Worm (Caenorhabditis elegans) whole organism, L4 larva: Measurements from ENCODE around the gene M03B6.4.

Source experiments
- F10B5.3 ChIP-seq: sonication (generic microtip); optimal IDR thresholded peaks from 2 replicates; lab custom pipeline; 2016; ENCODE audit warnings: mild to moderate bottlenecking, missing genetic modification characterization, missing compliant biosample characterization
- F26F4.8 ChIP-seq: fragments of 200-800 bp; sonication (Bioruptor generic); conservative IDR thresholded peaks from 2 replicates; pipeline ENCODE4 v1.3.6; 2022; ENCODE audit warnings: missing genetic modification characterization, missing compliant biosample characterization
- F37D6.2 ChIP-seq: sonication (generic microtip); optimal IDR thresholded peaks from 2 replicates; lab custom pipeline; 2016; ENCODE audit warnings: mild to moderate bottlenecking, missing genetic modification characterization, missing compliant biosample characterization
- R02D3.7 ChIP-seq: fragments of 150-350 bp; sonication (generic microtip); optimal IDR thresholded peaks from 3 replicates; lab custom pipeline; 2014; ENCODE audit warnings: missing biosample characterization, missing genetic modification characterization
- Y5F2A.4 ChIP-seq: fragments of 200-800 bp; sonication (Bioruptor generic); optimal IDR thresholded peaks from 2 replicates; lab custom pipeline; 2018; ENCODE audit warnings: mild to moderate bottlenecking, missing genetic modification characterization, missing compliant biosample characterization
- Y75B8A.6 ChIP-seq: fragments of 200-800 bp; sonication (Bioruptor generic); IDR thresholded peaks from 2 replicates; pipeline ENCODE4 v1.3.6; 2022; ENCODE audit warnings: missing genetic modification reagents, missing genetic modification characterization, missing compliant biosample characterization
- aha-1 ChIP-seq: fragments of 150-350 bp; peaks from one replicate; lab custom pipeline; 2014; ENCODE audit warnings: missing biosample characterization, missing genetic modification characterization
- ceh-32 ChIP-seq: sonication (generic microtip); optimal IDR thresholded peaks from 2 replicates; lab custom pipeline; 2016; ENCODE audit warnings: mild to moderate bottlenecking, missing genetic modification characterization, missing compliant biosample characterization; ENCODE audit not compliant: poor library complexity
- ceh-62 ChIP-seq: sonication (generic microtip); optimal IDR thresholded peaks from 2 replicates; lab custom pipeline; 2017; ENCODE audit warnings: missing biosample characterization, missing genetic modification characterization
- ceh-82 ChIP-seq: sonication (generic microtip); optimal IDR thresholded peaks from 2 replicates; lab custom pipeline; 2017; ENCODE audit warnings: missing biosample characterization, missing genetic modification characterization
- ces-1 ChIP-seq: fragments of 150-350 bp; sonication (generic microtip); optimal IDR thresholded peaks from 4 replicates; lab custom pipeline; 2014; ENCODE audit warnings: missing biosample characterization, missing genetic modification reagents, missing genetic modification characterization
- cey-2 ChIP-seq: sonication (generic microtip); optimal IDR thresholded peaks from 3 replicates; lab custom pipeline; 2017; ENCODE audit warnings: missing genetic modification characterization, mild to moderate bottlenecking, missing compliant biosample characterization, antibody characterized with exemption, borderline replicate concordance; ENCODE audit not compliant: insufficient read depth
- dpl-1 ChIP-seq: fragments of 150-350 bp; optimal IDR thresholded peaks from 2 replicates; lab custom pipeline; 2014; ENCODE audit warnings: missing biosample characterization, missing genetic modification reagents, missing genetic modification characterization
- egl-27 ChIP-seq: sonication (generic microtip); optimal IDR thresholded peaks from 3 replicates; lab custom pipeline; 2017; ENCODE audit warnings: missing biosample characterization, missing genetic modification reagents, missing genetic modification characterization
- gei-8 ChIP-seq: fragments of 200-800 bp; sonication (Bioruptor generic); optimal IDR thresholded peaks from 2 replicates; lab custom pipeline; 2018; ENCODE audit warnings: mild to moderate bottlenecking, missing genetic modification characterization, missing compliant biosample characterization
- hif-1 ChIP-seq, 2 experiments: sonication (generic microtip); optimal IDR thresholded peaks; 2 replicates each; lab custom pipeline; 2016 to 2017; ENCODE audit warnings: missing compliant biosample characterization in 2 of 2, missing genetic modification characterization in 2 of 2, missing genetic modification reagents in 2 of 2, missing genotype in 2 of 2, mild to moderate bottlenecking in 1 of 2
- lim-7 ChIP-seq: fragments of 200-800 bp; sonication (Bioruptor generic); IDR thresholded peaks from 2 replicates; pipeline ENCODE4 v1.3.6; 2022; ENCODE audit warnings: missing genetic modification characterization, missing compliant biosample characterization
- lin-38 ChIP-seq: fragments of 200-800 bp; sonication (Bioruptor generic); IDR thresholded peaks from 2 replicates; pipeline ENCODE4 v1.3.6; 2022; ENCODE audit warnings: missing genetic modification reagents, missing genetic modification characterization, missing compliant biosample characterization
- lir-3 ChIP-seq: sonication (generic microtip); optimal IDR thresholded peaks from 2 replicates; lab custom pipeline; 2016; ENCODE audit warnings: mild to moderate bottlenecking, missing genetic modification characterization, missing compliant biosample characterization
- madf-9 ChIP-seq: fragments of 200-800 bp; sonication (Bioruptor generic); conservative IDR thresholded peaks from 2 replicates; pipeline ENCODE4 v1.3.6; 2022; ENCODE audit warnings: missing genetic modification reagents, missing genetic modification characterization, missing compliant biosample characterization
- mxl-2 ChIP-seq: fragments of 200-800 bp; sonication (Bioruptor generic); conservative IDR thresholded peaks from 2 replicates; pipeline ENCODE4 v1.3.6; 2022; ENCODE audit warnings: missing genetic modification reagents, missing genetic modification characterization, missing compliant biosample characterization
- mxl-3 ChIP-seq: fragments of 200-800 bp; sonication (Bioruptor generic); optimal IDR thresholded peaks from 2 replicates; lab custom pipeline; 2018; ENCODE audit warnings: mild to moderate bottlenecking, missing genetic modification characterization, missing compliant biosample characterization
- nhr-42 ChIP-seq: fragments of 200-800 bp; sonication (Bioruptor generic); IDR thresholded peaks from 2 replicates; pipeline ENCODE4 v1.3.6; 2022; ENCODE audit warnings: missing genetic modification characterization, missing compliant biosample characterization
- nhr-48 ChIP-seq: sonication (generic microtip); optimal IDR thresholded peaks from 2 replicates; lab custom pipeline; 2016; ENCODE audit warnings: mild to moderate bottlenecking, missing genetic modification characterization, missing compliant biosample characterization
- nhr-6 ChIP-seq: fragments of 150-350 bp; optimal IDR thresholded peaks from 2 replicates; lab custom pipeline; 2014; ENCODE audit warnings: missing biosample characterization, missing genetic modification characterization
- nhr-77 ChIP-seq: fragments of 150-350 bp; optimal IDR thresholded peaks from 2 replicates; lab custom pipeline; 2014; ENCODE audit warnings: missing biosample characterization, missing genetic modification characterization
- pqm-1 ChIP-seq: sonication (generic microtip); optimal IDR thresholded peaks from 2 replicates; lab custom pipeline; 2017; ENCODE audit warnings: missing biosample characterization, missing genetic modification characterization
- saeg-2 ChIP-seq: fragments of 200-800 bp; sonication (Bioruptor generic); IDR thresholded peaks from 2 replicates; pipeline ENCODE4 v1.3.6; 2022; ENCODE audit warnings: missing genetic modification reagents, missing genetic modification characterization, missing compliant biosample characterization
- sdz-12 ChIP-seq: fragments of 200-800 bp; sonication (Bioruptor generic); optimal IDR thresholded peaks from 2 replicates; lab custom pipeline; 2018; ENCODE audit warnings: mild to moderate bottlenecking, missing genetic modification characterization, missing compliant biosample characterization
- skn-1 ChIP-seq: fragments of 150-350 bp; optimal IDR thresholded peaks from 2 replicates; lab custom pipeline; 2014; ENCODE audit warnings: missing biosample characterization, missing genetic modification characterization
- snpc-1.2 ChIP-seq: fragments of 200-800 bp; sonication (Bioruptor generic); IDR thresholded peaks from 2 replicates; pipeline ENCODE4 v1.3.6; 2022; ENCODE audit warnings: missing genetic modification reagents, missing genetic modification characterization, missing compliant biosample characterization
- unc-62 ChIP-seq, 3 experiments: fragments of 150-350 bp in 1 of 3; sonication (generic microtip); optimal IDR thresholded peaks in 2 of 3; peaks in 1 of 3; 1 replicate in 1 of 3; 2 replicates in 2 of 3; lab custom pipeline; 2014 to 2017; ENCODE audit warnings: missing biosample characterization in 3 of 3, missing genetic modification characterization in 3 of 3, missing genetic modification reagents in 3 of 3, missing genotype in 1 of 3
- zfp-2 ChIP-seq: sonication (generic microtip); optimal IDR thresholded peaks from 2 replicates; lab custom pipeline; 2016; ENCODE audit warnings: mild to moderate bottlenecking, missing genetic modification characterization, missing compliant biosample characterization
- zip-2 ChIP-seq: fragments of 150-350 bp; optimal IDR thresholded peaks from 2 replicates; lab custom pipeline; 2014; ENCODE audit warnings: missing biosample characterization, missing genetic modification characterization

M03B6.4 gene

ce11 chrX:13893256-13893655 is 34.6 kb downstream of the M03B6.4 start, which contains the start of gene sra-37:
sra-37 (minus strand) TSS chrX:13893356.
- TF ChIP-seq egl-27 (tag; lab: Kevin White, UChicago) (no peak), skn-1 (tag; lab: Kevin White, UChicago) (no peak), nhr-77 (tag; lab: Kevin White, UChicago) (no peak), ceh-62 (tag; lab: Kevin White, UChicago) (no peak)
- TF ChIP-seq, all 104 proteins: peak for 0

ce11 chrX:13900047-13900446 is 41.4 kb downstream of the M03B6.4 start, which contains the start of gene sra-38:
sra-38 (minus strand) TSS chrX:13900147.
- TF ChIP-seq F10B5.3 (tag; lab: Kevin White, UChicago) (no peak), ceh-62 (tag; lab: Kevin White, UChicago) (no peak), unc-62 (GFP tag; optimal IDR thresholded peaks at IDR 0.05 in 1 of 2; lab: Kevin White, UChicago) (no peak), unc-62 (tag; optimal IDR thresholded peaks at IDR 0.05; lab: Kevin White, UChicago) (no peak), nhr-6 (tag; lab: Kevin White, UChicago) (no peak), cey-2 (tag; lab: Kevin White, UChicago) (no peak), Y75B8A.6 (no peak), F26F4.8 (no peak), madf-9 (GFP tag; lab: Robert Waterston, UW) (no peak), lin-38 (GFP tag; lab: Robert Waterston, UW) (no peak)

ce11 chrX:13903328-13903727 is 44.7 kb downstream of the M03B6.4 start, which contains the start of gene sra-39:
sra-39 (minus strand) TSS chrX:13903428.
- TF ChIP-seq ceh-82 (tag; lab: Kevin White, UChicago) (no peak), nhr-48 (tag; lab: Kevin White, UChicago) (no peak), lir-3 (tag; lab: Kevin White, UChicago) (no peak), snpc-1.2 (GFP tag; lab: Robert Waterston, UW) (no peak), R02D3.7 (tag; lab: Kevin White, UChicago) (no peak), saeg-2 (no peak), zip-2 (no peak), lim-7 (no peak), mxl-2 (GFP tag; lab: Robert Waterston, UW) (no peak), mxl-3 (GFP tag; lab: Kevin White, UChicago) (no peak), sdz-12 (GFP tag; lab: Kevin White, UChicago) (no peak), nhr-42 (no peak), ceh-32 (tag; lab: Kevin White, UChicago) (no peak), pqm-1 (no peak), ces-1 (GFP tag; lab: Kevin White, UChicago) (no peak), dpl-1 (GFP tag; lab: Kevin White, UChicago) (no peak)

- peak; percentile 94 for TF ChIP-seq aha-1
- TF ChIP-seq zip-2, result no peak
- TF ChIP-seq Y5F2A.4 (GFP tag; lab: Kevin White, UChicago), result no peak
Observed at ce11 chrX:13903769-13904168, 45.1 kb downstream of the M03B6.4 start.

ce11 chrX:13909850-13910249 is 51.2 kb downstream of the M03B6.4 start, which contains the start of gene Y26E6A.3:
Y26E6A.3 (minus strand) TSS chrX:13909950.
- TF ChIP-seq hif-1 (tag; optimal IDR thresholded peaks at IDR 0.05; lab: Kevin White, UChicago) (no peak), gei-8 (GFP tag; lab: Kevin White, UChicago) (no peak), zfp-2 (tag; lab: Kevin White, UChicago) (no peak), pqm-1 (no peak), nhr-77 (tag; lab: Kevin White, UChicago) (no peak), F37D6.2 (no peak)
